Worm (Caenorhabditis elegans) whole organism, midembryonic: ENCODE results near the gene M110.8.

ENCODE experiments used
- T22C8.4 ChIP-seq: fragments of 200-800 bp; sonication (Bioruptor generic); IDR thresholded peaks from 2 replicates; pipeline ENCODE4 v1.3.6; 2022; ENCODE audit warnings: missing genetic modification characterization, missing compliant biosample characterization
- cog-1 ChIP-seq: sonication (generic microtip); optimal IDR thresholded peaks from 2 replicates; lab custom pipeline; 2016; ENCODE audit warnings: missing genetic modification characterization, missing compliant biosample characterization
- flt-1 ChIP-seq: fragments of 200-800 bp; sonication (Bioruptor generic); IDR thresholded peaks from 2 replicates; pipeline ENCODE4 v1.3.6; 2022; ENCODE audit warnings: missing genetic modification characterization, missing compliant biosample characterization
- klf-2 ChIP-seq: fragments of 200-800 bp; sonication (Bioruptor generic); conservative IDR thresholded peaks from 2 replicates; pipeline ENCODE4 v1.3.6; 2022; ENCODE audit warnings: missing genetic modification reagents, missing genetic modification characterization, missing compliant biosample characterization
- med-1 ChIP-seq: sonication (generic microtip); optimal IDR thresholded peaks from 2 replicates; lab custom pipeline; 2017; ENCODE audit warnings: missing genetic modification characterization, mild to moderate bottlenecking, missing compliant biosample characterization, antibody characterized with exemption, missing genetic modification reagents; ENCODE audit not compliant: insufficient read depth
- ref-1 ChIP-seq: fragments of 200-800 bp; sonication (Bioruptor generic); conservative IDR thresholded peaks from 2 replicates; pipeline ENCODE4 v1.3.6; 2022; ENCODE audit warnings: missing genetic modification reagents, missing genetic modification characterization, missing compliant biosample characterization
- ztf-23 ChIP-seq: fragments of 200-800 bp; sonication (Bioruptor generic); IDR thresholded peaks from 2 replicates; pipeline ENCODE4 v1.3.6; 2022; ENCODE audit warnings: missing genetic modification reagents, missing genetic modification characterization, missing compliant biosample characterization

DNA sequence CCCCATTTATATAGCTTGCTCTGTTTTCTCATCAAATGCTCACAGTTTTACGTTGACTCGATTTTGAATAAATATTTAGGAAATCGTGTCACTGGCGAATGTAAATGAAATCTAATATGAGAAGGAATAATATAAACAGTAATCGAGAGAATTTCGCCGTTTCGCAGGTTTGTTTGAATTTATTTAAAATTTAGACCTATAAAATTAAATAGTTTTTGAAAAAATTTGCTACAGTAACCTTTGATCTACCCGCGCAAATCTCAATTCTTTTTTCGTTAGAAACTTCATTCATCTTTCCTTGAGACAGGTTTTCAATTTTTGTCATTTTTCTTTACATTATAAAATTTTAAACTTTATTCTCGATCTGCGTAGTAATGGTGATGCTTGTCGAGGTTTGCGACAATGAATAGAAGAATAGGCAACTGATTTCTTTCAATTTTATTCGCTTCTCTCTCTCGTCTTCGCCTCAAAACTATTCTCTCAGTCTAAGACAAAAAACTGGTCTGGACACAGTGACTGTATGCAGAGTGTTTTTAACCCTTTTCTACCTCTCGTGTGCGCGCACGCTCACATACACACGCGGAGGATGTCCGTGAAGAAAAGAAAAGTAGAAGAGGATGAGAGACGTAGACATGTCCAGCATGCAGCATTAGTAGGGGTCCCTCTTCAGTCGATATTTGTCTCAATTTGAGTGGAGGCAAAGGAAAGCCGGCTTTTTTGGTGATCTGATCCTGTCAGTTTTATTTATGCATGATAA, 13.1 kb upstream of the M110.8 start, which contains the start of gene dab-1:
- TF ChIP-seq ref-1 (GFP tag; lab: Robert Waterston, UW) = no peak
- no peak for TF ChIP-seq med-1 (GFP tag; lab: Kevin White, UChicago)
- no peak for TF ChIP-seq flt-1 (GFP tag; lab: Robert Waterston, UW)
- TF ChIP-seq cog-1 (tag; lab: Kevin White, UChicago) = no peak
- TF ChIP-seq klf-2 (GFP tag; lab: Robert Waterston, UW) = no peak
- TF ChIP-seq T22C8.4 (GFP tag; lab: Robert Waterston, UW) = no peak
- TF ChIP-seq ztf-23 = no peak
